Worm (Caenorhabditis elegans) whole organism, L4 larva: ENCODE results near the gene C09G12.5.

Experiments
- ZK546.5 ChIP-seq, 2 experiments: sonication (generic microtip); optimal IDR thresholded peaks; 2 replicates each; lab custom pipeline; 2017; ENCODE audit warnings: missing biosample characterization in 2 of 2, missing genetic modification characterization in 2 of 2
- aly-2 ChIP-seq: sonication (generic microtip); optimal IDR thresholded peaks from 2 replicates; lab custom pipeline; 2018; ENCODE audit warnings: missing biosample characterization, missing genetic modification characterization
- lin-13 ChIP-seq: fragments of 150-350 bp; optimal IDR thresholded peaks from 2 replicates; lab custom pipeline; 2014; ENCODE audit warnings: missing biosample characterization, missing genetic modification reagents, missing genetic modification characterization
- pha-4 ChIP-seq, 2 experiments: fragments of 150-350 bp in 1 of 2; fragments of 200-800 bp in 1 of 2; sonication (Bioruptor generic) in 1 of 2; IDR thresholded peaks in 1 of 2; optimal IDR thresholded peaks in 1 of 2; 2 replicates each; pipeline versions ENCODE4 v1.3.6 to Lab custom; 2014 to 2022; ENCODE audit warnings: missing genetic modification characterization in 2 of 2, missing genetic modification reagents in 2 of 2, missing biosample characterization in 1 of 2, missing compliant biosample characterization in 1 of 2
- php-3 ChIP-seq: fragments of 200-800 bp; sonication (Bioruptor generic); IDR thresholded peaks from 2 replicates; pipeline ENCODE4 v1.3.6; 2022; ENCODE audit warnings: missing genetic modification reagents, missing genetic modification characterization, missing compliant biosample characterization
- spr-3 ChIP-seq: fragments of 200-800 bp; sonication (Bioruptor generic); optimal IDR thresholded peaks from 2 replicates; lab custom pipeline; 2018; ENCODE audit warnings: mild to moderate bottlenecking, missing genetic modification characterization, missing compliant biosample characterization

DNA sequence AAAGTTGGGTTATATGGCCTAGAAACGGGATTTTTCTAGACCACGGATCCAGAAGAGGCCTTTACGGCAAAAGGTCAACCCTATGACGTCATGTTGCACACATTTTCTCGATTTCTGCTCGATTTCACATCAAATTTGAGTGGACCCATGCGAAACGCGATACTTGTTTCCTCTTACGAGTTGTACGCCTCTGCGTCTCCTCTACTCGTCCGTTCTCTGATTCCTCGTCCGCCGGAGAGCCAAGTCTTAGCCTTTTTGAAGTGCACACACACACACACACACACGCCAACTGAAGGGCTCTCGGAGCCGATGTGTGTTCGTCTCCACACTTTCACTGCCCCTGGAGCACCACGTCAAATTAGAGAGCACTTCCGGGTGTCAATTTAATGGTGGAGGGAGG, 41.8 kb downstream of the C09G12.5 start:
- TF ChIP-seq lin-13 (GFP tag; lab: Kevin White, UChicago) (no peak), ZK546.5 (tag; optimal IDR thresholded peaks at IDR 0.05; lab: Kevin White, UChicago) (no peak), aly-2 (tag; lab: Kevin White, UChicago) (no peak), pha-4 (GFP tag; IDR thresholded peaks at IDR 0.05; lab: Robert Waterston, UW) (no peak), pha-4 (tag; optimal IDR thresholded peaks at IDR 0.05; lab: Kevin White, UChicago) (no peak), php-3 (no peak), spr-3 (GFP tag; lab: Kevin White, UChicago) (no peak)
